Fruit fly (Drosophila melanogaster) whole organism, embryonic: ENCODE results near the gene Reg-2.

Experiments
- Aef1 ChIP-seq: fragments of 200-800 bp; sonication (Bioruptor generic); IDR thresholded peaks from 3 replicates; pipeline ENCODE4 v1.3.6; 2022; ENCODE audit warnings: missing biosample characterization, missing genetic modification characterization
- Atf6 ChIP-seq: fragments of 200-800 bp; sonication (Bioruptor generic); IDR thresholded peaks from 2 replicates; pipeline ENCODE4 v1.3.6; 2022; ENCODE audit warnings: missing biosample characterization, missing genetic modification characterization
- B-H1 ChIP-seq: fragments of 200-800 bp; sonication (Bioruptor generic); IDR thresholded peaks from 3 replicates; pipeline ENCODE4 v1.3.6; 2022; ENCODE audit warnings: missing biosample characterization, missing genetic modification characterization
- C15 ChIP-seq: fragments of 200-800 bp; sonication (Bioruptor generic); IDR thresholded peaks from 3 replicates; pipeline ENCODE4 v1.3.6; 2022; ENCODE audit warnings: missing biosample characterization, missing genetic modification characterization
- CG10431 ChIP-seq: fragments of 200-800 bp; sonication (Bioruptor generic); optimal IDR thresholded peaks from 3 replicates; lab custom pipeline; 2018; ENCODE audit warnings: missing biosample characterization, mild to moderate bottlenecking, missing genetic modification characterization
- CG12155 ChIP-seq: fragments of 200-800 bp; sonication (Bioruptor generic); optimal IDR thresholded peaks from 3 replicates; lab custom pipeline; 2016; ENCODE audit warnings: missing biosample characterization, missing genetic modification characterization
- CG12219 ChIP-seq: fragments of 200-800 bp; sonication (Bioruptor generic); optimal IDR thresholded peaks from 3 replicates; lab custom pipeline; 2018; ENCODE audit warnings: missing biosample characterization, mild to moderate bottlenecking, missing genetic modification characterization
- CG12942 ChIP-seq: fragments of 200-800 bp; sonication (Bioruptor generic); optimal IDR thresholded peaks from 3 replicates; lab custom pipeline; 2016; ENCODE audit warnings: missing biosample characterization, missing genetic modification characterization
- CG13624 ChIP-seq: fragments of 200-800 bp; sonication (Bioruptor generic); optimal IDR thresholded peaks from 2 replicates; lab custom pipeline; 2016; ENCODE audit warnings: missing biosample characterization, missing genetic modification characterization
- CG14441 ChIP-seq: fragments of 200-800 bp; sonication (Bioruptor generic); IDR thresholded peaks from 2 replicates; pipeline ENCODE4 v1.3.6; 2022; ENCODE audit warnings: missing biosample characterization, missing genetic modification characterization
- CG1832 ChIP-seq: fragments of 200-800 bp; sonication (Bioruptor generic); optimal IDR thresholded peaks from 2 replicates; lab custom pipeline; 2017; ENCODE audit warnings: missing biosample characterization, mild to moderate bottlenecking, missing genetic modification characterization, inconsistent platforms
- CG2120 ChIP-seq: fragments of 200-800 bp; sonication (Bioruptor generic); optimal IDR thresholded peaks from 3 replicates; lab custom pipeline; 2016; ENCODE audit warnings: missing biosample characterization, missing genetic modification characterization
- CG32767 ChIP-seq: fragments of 200-800 bp; sonication (Bioruptor generic); IDR thresholded peaks from 2 replicates; pipeline ENCODE4 v1.3.6; 2022; ENCODE audit warnings: missing biosample characterization, missing genetic modification characterization
- CG34376 ChIP-seq: fragments of 200-800 bp; sonication (Bioruptor generic); optimal IDR thresholded peaks from 2 replicates; lab custom pipeline; 2018; ENCODE audit warnings: missing biosample characterization, mild to moderate bottlenecking, missing genetic modification characterization
- CG4360 ChIP-seq: fragments of 200-800 bp; sonication (Bioruptor generic); IDR thresholded peaks from 2 replicates; pipeline ENCODE4 v1.3.6; 2022; ENCODE audit warnings: missing biosample characterization, missing genetic modification characterization
- CG4707 ChIP-seq: fragments of 200-800 bp; sonication (Bioruptor generic); optimal IDR thresholded peaks from 2 replicates; lab custom pipeline; 2018; ENCODE audit warnings: missing biosample characterization, mild to moderate bottlenecking, missing genetic modification characterization, moderate library complexity
- CG6813 ChIP-seq: fragments of 200-800 bp; sonication (Bioruptor generic); optimal IDR thresholded peaks from 2 replicates; lab custom pipeline; 2017; ENCODE audit warnings: missing biosample characterization, missing genetic modification characterization, mild to moderate bottlenecking, moderate library complexity, missing genetic modification reagents
- CG6854 ChIP-seq: fragments of 200-800 bp; sonication (Bioruptor generic); optimal IDR thresholded peaks from 3 replicates; lab custom pipeline; 2017; ENCODE audit warnings: missing biosample characterization, mild to moderate bottlenecking, missing genetic modification characterization
- CG8290 ChIP-seq, 3 experiments: fragments of 200-800 bp; sonication (Bioruptor generic); optimal IDR thresholded peaks; 2 replicates each; lab custom pipeline; 2016 to 2019; ENCODE audit warnings: missing biosample characterization in 3 of 3, missing genetic modification characterization in 3 of 3, mild to moderate bottlenecking in 2 of 3, moderate library complexity in 1 of 3
- CG9437 ChIP-seq: fragments of 200-800 bp; sonication (Bioruptor generic); optimal IDR thresholded peaks from 2 replicates; lab custom pipeline; 2018; ENCODE audit warnings: missing biosample characterization, mild to moderate bottlenecking, missing genetic modification characterization
- CHES-1-like ChIP-seq: fragments of 200-800 bp; sonication (Bioruptor generic); optimal IDR thresholded peaks from 2 replicates; lab custom pipeline; 2016; ENCODE audit warnings: missing biosample characterization, missing genetic modification characterization
- CTCF ChIP-seq: fragments of 200-800 bp; sonication (Bioruptor generic); optimal IDR thresholded peaks from 2 replicates; lab custom pipeline; 2017; ENCODE audit warnings: missing biosample characterization, mild to moderate bottlenecking, missing genetic modification characterization, moderate library complexity
- Dbx ChIP-seq: fragments of 200-800 bp; sonication (Bioruptor generic); IDR thresholded peaks from 3 replicates; pipeline ENCODE4 v1.3.6; 2022; ENCODE audit warnings: missing biosample characterization, missing genetic modification characterization
- Doc3 ChIP-seq: fragments of 200-800 bp; sonication (Bioruptor generic); IDR thresholded peaks from 3 replicates; pipeline ENCODE4 v1.3.6; 2022; ENCODE audit warnings: missing biosample characterization, missing genetic modification characterization; ENCODE audit not compliant: partially characterized antibody
- Fer2 ChIP-seq: fragments of 200-800 bp; sonication (Bioruptor generic); optimal IDR thresholded peaks from 2 replicates; lab custom pipeline; 2018; ENCODE audit warnings: missing biosample characterization, mild to moderate bottlenecking, missing genetic modification characterization, moderate library complexity
- Hmr ChIP-seq: fragments of 200-800 bp; sonication (Bioruptor generic); optimal IDR thresholded peaks from 3 replicates; lab custom pipeline; 2017; ENCODE audit warnings: mild to moderate bottlenecking, missing biosample characterization, missing genetic modification reagents, missing genetic modification characterization
- Lim3 ChIP-seq: fragments of 200-800 bp; sonication (Bioruptor generic); IDR thresholded peaks from 2 replicates; pipeline ENCODE4 v1.3.6; 2022; ENCODE audit warnings: missing biosample characterization, missing genetic modification characterization
- MESR4 ChIP-seq: fragments of 200-800 bp; sonication (Bioruptor generic); optimal IDR thresholded peaks from 2 replicates; lab custom pipeline; 2018; ENCODE audit warnings: missing biosample characterization, mild to moderate bottlenecking, missing genetic modification characterization, moderate library complexity
- MTF-1 ChIP-seq: fragments of 200-800 bp; sonication (Bioruptor generic); optimal IDR thresholded peaks from 2 replicates; lab custom pipeline; 2018; ENCODE audit warnings: missing biosample characterization, mild to moderate bottlenecking, missing genetic modification characterization, borderline replicate concordance
- Med ChIP-seq: fragments of 200-800 bp; sonication (Bioruptor generic); peaks from one replicate; lab custom pipeline; 2016; ENCODE audit warnings: missing biosample characterization, missing genetic modification characterization, mild to moderate bottlenecking, inconsistent platforms, moderate library complexity
- NC2α ChIP-seq: fragments of 200-800 bp; sonication (Bioruptor generic); optimal IDR thresholded peaks from 2 replicates; lab custom pipeline; 2016; ENCODE audit warnings: missing biosample characterization, missing genetic modification characterization
- Pdp1 ChIP-seq, 2 experiments: fragments of 200-800 bp; sonication (Bioruptor generic); optimal IDR thresholded peaks; 3 replicates each; lab custom pipeline; 2016; ENCODE audit warnings: missing biosample characterization in 2 of 2, missing genetic modification characterization in 2 of 2, mild to moderate bottlenecking in 1 of 2, moderate library complexity in 1 of 2
- Sry-δ ChIP-seq: fragments of 200-800 bp; sonication (Bioruptor generic); optimal IDR thresholded peaks from 2 replicates; lab custom pipeline; 2016; ENCODE audit warnings: missing biosample characterization, missing genetic modification characterization
- Vsx1 ChIP-seq: fragments of 200-800 bp; sonication (Bioruptor generic); optimal IDR thresholded peaks from 2 replicates; lab custom pipeline; 2017; ENCODE audit warnings: missing biosample characterization, mild to moderate bottlenecking, missing genetic modification characterization, missing genetic modification reagents
- ase ChIP-seq: fragments of 200-800 bp; sonication (Bioruptor generic); IDR thresholded peaks from 3 replicates; pipeline ENCODE4 v1.3.6; 2022; ENCODE audit warnings: missing biosample characterization, missing genetic modification characterization
- bowl ChIP-seq: fragments of 200-800 bp; sonication (Bioruptor generic); IDR thresholded peaks from 2 replicates; pipeline ENCODE4 v1.3.6; 2022; ENCODE audit warnings: missing biosample characterization, missing genetic modification characterization
- chinmo ChIP-seq: fragments of 200-800 bp; sonication (Bioruptor generic); IDR thresholded peaks from 4 replicates; pipeline ENCODE4 v1.3.6; 2022; ENCODE audit warnings: missing biosample characterization, missing genetic modification characterization; ENCODE audit not compliant: partially characterized antibody
- emc ChIP-seq: fragments of 200-800 bp; sonication (Bioruptor generic); optimal IDR thresholded peaks from 2 replicates; lab custom pipeline; 2016; ENCODE audit warnings: missing biosample characterization, missing genetic modification characterization
- exex ChIP-seq: fragments of 200-800 bp; sonication (Bioruptor generic); optimal IDR thresholded peaks from 4 replicates; lab custom pipeline; 2018; ENCODE audit warnings: missing biosample characterization, mild to moderate bottlenecking, missing genetic modification characterization, moderate library complexity
- h ChIP-seq: fragments of >200 bp; optimal IDR thresholded peaks from 2 replicates; lab custom pipeline; 2017
- hth ChIP-seq: fragments of >200 bp; optimal IDR thresholded peaks from 2 replicates; lab custom pipeline; 2017; ENCODE audit warnings: inconsistent platforms
- kah ChIP-seq: fragments of 200-800 bp; sonication (Bioruptor generic); optimal IDR thresholded peaks from 2 replicates; lab custom pipeline; 2018; ENCODE audit warnings: missing biosample characterization, mild to moderate bottlenecking, missing genetic modification characterization
- lilli ChIP-seq: fragments of 200-800 bp; sonication (Bioruptor generic); optimal IDR thresholded peaks from 3 replicates; lab custom pipeline; 2016; ENCODE audit warnings: missing biosample characterization, missing genetic modification characterization
- onecut ChIP-seq: fragments of 200-800 bp; sonication (Bioruptor generic); IDR thresholded peaks from 2 replicates; pipeline ENCODE4 v1.3.6; 2022; ENCODE audit warnings: missing biosample characterization, missing genetic modification characterization
- pum ChIP-seq: fragments of 200-800 bp; sonication (Bioruptor generic); optimal IDR thresholded peaks from 2 replicates; lab custom pipeline; 2016; ENCODE audit warnings: missing biosample characterization, missing genetic modification characterization
- schlank ChIP-seq: fragments of 200-800 bp; sonication (Bioruptor generic); optimal IDR thresholded peaks from 2 replicates; lab custom pipeline; 2018; ENCODE audit warnings: missing biosample characterization, mild to moderate bottlenecking, missing genetic modification characterization
- sd ChIP-seq: fragments of 200-800 bp; sonication (Bioruptor generic); optimal IDR thresholded peaks from 3 replicates; lab custom pipeline; 2018; ENCODE audit warnings: missing biosample characterization, mild to moderate bottlenecking, missing genetic modification characterization, moderate library complexity
- twi ChIP-seq: fragments of 200-800 bp; optimal IDR thresholded peaks from 2 replicates; lab custom pipeline; 2019; ENCODE audit warnings: missing biosample characterization, mild to moderate bottlenecking, missing genetic modification characterization, moderate library complexity
- z ChIP-seq: fragments of 200-800 bp; sonication (Bioruptor generic); IDR thresholded peaks from 3 replicates; pipeline ENCODE4 v1.3.6; 2022; ENCODE audit warnings: missing biosample characterization, missing genetic modification characterization
- zfh2 ChIP-seq: fragments of 200-800 bp; sonication (Bioruptor generic); optimal IDR thresholded peaks from 2 replicates; lab custom pipeline; 2016; ENCODE audit warnings: missing biosample characterization, missing genetic modification characterization

The Reg-2 gene

DNA sequence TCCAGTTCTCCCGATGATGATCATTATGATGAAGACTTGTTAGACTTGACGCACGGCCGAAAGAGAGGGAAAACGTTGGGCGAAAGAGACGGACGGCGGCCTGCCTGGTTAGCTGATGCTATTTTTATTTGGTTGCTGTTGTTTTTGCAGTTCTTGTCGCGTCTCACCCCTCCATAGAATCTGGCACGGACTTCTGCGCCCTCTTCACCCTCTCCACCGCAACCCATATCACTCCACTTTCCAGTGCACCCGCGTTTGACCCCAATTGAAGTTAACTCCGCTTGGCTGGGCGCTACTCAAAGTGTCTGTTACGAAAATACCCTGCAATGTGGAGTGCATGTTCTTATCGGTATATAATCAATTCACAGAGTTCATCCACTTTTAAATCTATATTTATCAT is 45.3 kb downstream of the Reg-2 start (continued):
- TF ChIP-seq Pdp1 (GFP tag; optimal IDR thresholded peaks at IDR 0.05; lab: Kevin White, UChicago): no peak
- no peak for TF ChIP-seq CG8290 (GFP tag; optimal IDR thresholded peaks at IDR 0.05; lab: Kevin White, UChicago)
- peak in 1 of 2 experiments; percentile 2 for TF ChIP-seq CG8290 (tag; optimal IDR thresholded peaks at IDR 0.05; lab: Kevin White, UChicago)
- no peak for TF ChIP-seq lilli (GFP tag; lab: Kevin White, UChicago)
- no peak for TF ChIP-seq kah (GFP tag; lab: Kevin White, UChicago)
- no peak for TF ChIP-seq B-H1 (GFP tag; lab: Robert Waterston, UW)
- no peak for TF ChIP-seq h (lab: Kevin White, UChicago)
- no peak for TF ChIP-seq CG1832 (GFP tag; lab: Kevin White, UChicago)

dm6 chr3L:559390-560034 is 46.9 kb downstream of the Reg-2 start:
- TF ChIP-seq Sry-δ (GFP tag; lab: Kevin White, UChicago): no peak
- TF ChIP-seq Med (GFP tag; lab: Kevin White, UChicago): peak; percentile 30
- 0 out of 2 replicates have a peak, but pooled peaks have one; percentile 21 for TF ChIP-seq Atf6 (GFP tag; lab: Robert Waterston, UW)
- no peak for TF ChIP-seq CTCF (GFP tag; lab: Kevin White, UChicago)
- TF ChIP-seq CHES-1-like (GFP tag; lab: Kevin White, UChicago): no peak
- peak; percentile 45 for TF ChIP-seq exex (tag; lab: Kevin White, UChicago)
- TF ChIP-seq sd (tag; lab: Kevin White, UChicago): peak; percentile 72
- TF ChIP-seq Hmr (GFP tag; lab: Kevin White, UChicago): no peak
- TF ChIP-seq CG14441 (GFP tag; lab: Robert Waterston, UW): peak; percentile 59; the same call in 1 of the 2 replicates
- TF ChIP-seq Fer2 (tag; lab: Kevin White, UChicago): no peak
- no peak for TF ChIP-seq CG13624
- no peak for TF ChIP-seq CG4707 (GFP tag; lab: Kevin White, UChicago)
- no peak for TF ChIP-seq Dbx
- TF ChIP-seq bowl (GFP tag; lab: Robert Waterston, UW): no peak
- no peak for TF ChIP-seq Vsx1 (GFP tag; lab: Kevin White, UChicago)
- TF ChIP-seq CG9437 (GFP tag; lab: Kevin White, UChicago): no peak
- no peak for TF ChIP-seq CG12219 (GFP tag; lab: Kevin White, UChicago)
- peak; percentile 63 for TF ChIP-seq CG34376 (GFP tag; lab: Kevin White, UChicago)
- TF ChIP-seq onecut (GFP tag; lab: Robert Waterston, UW): no peak
- no peak for TF ChIP-seq emc (GFP tag; lab: Kevin White, UChicago)
- TF ChIP-seq lilli (GFP tag; lab: Kevin White, UChicago): no peak
- TF ChIP-seq CG2120: no peak
- TF ChIP-seq CG12942 (GFP tag; lab: Kevin White, UChicago): no peak
- no peak for TF ChIP-seq zfh2 (GFP tag; lab: Kevin White, UChicago)
- no peak for TF ChIP-seq twi
- no peak for TF ChIP-seq CG10431
- TF ChIP-seq CG32767 (GFP tag; lab: Robert Waterston, UW): no peak
- no peak for TF ChIP-seq hth
- no peak for TF ChIP-seq NC2α
- TF ChIP-seq pum (GFP tag; lab: Kevin White, UChicago): no peak
- TF ChIP-seq z (GFP tag; lab: Robert Waterston, UW): no peak
- TF ChIP-seq CG4360: no peak
- no peak for TF ChIP-seq C15
- TF ChIP-seq MESR4 (GFP tag; lab: Kevin White, UChicago): no peak
- TF ChIP-seq MTF-1 (GFP tag; lab: Kevin White, UChicago): no peak
- no peak for TF ChIP-seq Doc3 (GFP tag; lab: Robert Waterston, UW)
- TF ChIP-seq CG6854: no peak
- TF ChIP-seq CG12155: no peak
- TF ChIP-seq Aef1 (GFP tag; lab: Robert Waterston, UW): no peak
- TF ChIP-seq chinmo (GFP tag; lab: Robert Waterston, UW): peak; percentile 84; the same call in 3 of the 4 replicates
- no peak for TF ChIP-seq schlank (tag; lab: Kevin White, UChicago)
- no peak for TF ChIP-seq ase
- TF ChIP-seq CG6813 (GFP tag; lab: Kevin White, UChicago): no peak
- no peak for TF ChIP-seq Lim3 (GFP tag; lab: Robert Waterston, UW)
